Fruit fly (Drosophila melanogaster): ENCODE results near the gene CG42613.
A peak's percentile ranks its signal among the peaks of the same experiment; 100 is the strongest.

DNA sequence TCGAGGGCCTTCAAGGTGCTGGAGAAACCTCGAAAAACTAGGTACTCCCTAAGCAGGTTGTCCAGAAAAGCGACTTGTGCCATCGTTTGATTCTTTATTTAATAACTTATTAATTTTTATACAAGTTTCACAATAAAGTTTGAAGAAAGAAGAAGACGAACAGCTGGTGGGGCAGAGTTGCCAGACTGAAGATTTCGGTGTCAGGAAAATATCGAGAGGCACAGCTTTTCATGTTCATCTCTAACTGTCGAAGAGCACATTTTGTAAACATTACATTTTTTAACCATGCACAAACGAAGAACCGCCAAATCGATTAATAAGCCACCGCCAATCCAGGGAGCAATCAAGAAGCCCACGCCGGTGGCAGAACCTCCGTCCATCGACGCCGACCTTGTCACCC is 94.9 kb downstream of the CG42613 start, which contains the start of the genes CG6005 and CG14286:
- no peak for TF ChIP-seq MTF-1 (GFP tag; optimal IDR thresholded peaks at IDR 0.05; ENCODE audit: borderline replicate concordance)
- peak; percentile 51; the same call in 1 of the 2 replicates for TF ChIP-seq Awh (GFP tag; IDR thresholded peaks at IDR 0.05)
- no peak for TF ChIP-seq usp (GFP tag; optimal IDR thresholded peaks at IDR 0.05)
- TF ChIP-seq vnd (GFP tag; IDR thresholded peaks at IDR 0.05; ENCODE audit: partially characterized antibody): peak; percentile 79
- peak; percentile 54; the same call in 1 of the 2 replicates for TF ChIP-seq CG6272 (GFP tag; IDR thresholded peaks at IDR 0.05)
- TF ChIP-seq CG3995 (GFP tag; optimal IDR thresholded peaks at IDR 0.05): peak; percentile 53
- TF ChIP-seq Camta (GFP tag; optimal IDR thresholded peaks at IDR 0.05): peak; percentile 16
- peak; percentile 44 for TF ChIP-seq Hmr (GFP tag; optimal IDR thresholded peaks at IDR 0.05)
